Fruit fly (Drosophila melanogaster) whole organism, prepupa: ENCODE results near the gene sba.
A peak's percentile ranks its signal among the peaks of the same experiment; 100 is the strongest.

Source experiments
- Blimp-1 ChIP-seq: fragments of 200-800 bp; sonication (Bioruptor generic); optimal IDR thresholded peaks from 3 replicates; lab custom pipeline; 2017; ENCODE audit warnings: missing biosample characterization, missing genetic modification characterization, mild to moderate bottlenecking, moderate library complexity, missing genetic modification reagents
- CG11294 ChIP-seq: fragments of 200-800 bp; sonication (Bioruptor generic); IDR thresholded peaks from 2 replicates; pipeline ENCODE4 v1.3.6; 2022; ENCODE audit warnings: missing biosample characterization, missing genetic modification characterization
- CG11762 ChIP-seq: fragments of 200-800 bp; sonication (Bioruptor generic); optimal IDR thresholded peaks from 3 replicates; lab custom pipeline; 2016; ENCODE audit warnings: missing biosample characterization, missing genetic modification characterization; ENCODE audit not compliant: insufficient read depth
- CG1621 ChIP-seq: fragments of 200-800 bp; sonication (Bioruptor generic); optimal IDR thresholded peaks from 3 replicates; lab custom pipeline; 2018; ENCODE audit warnings: missing biosample characterization, mild to moderate bottlenecking, missing genetic modification characterization
- CG16779 ChIP-seq: fragments of 200-800 bp; sonication (Bioruptor generic); optimal IDR thresholded peaks from 3 replicates; lab custom pipeline; 2017; ENCODE audit warnings: missing biosample characterization, mild to moderate bottlenecking, missing genetic modification characterization
- CG3919 ChIP-seq: fragments of 200-800 bp; sonication (Bioruptor generic); optimal IDR thresholded peaks from 3 replicates; lab custom pipeline; 2016; ENCODE audit warnings: missing biosample characterization, missing genetic modification characterization
- CG4318 ChIP-seq: fragments of 200-800 bp; sonication (Bioruptor generic); optimal IDR thresholded peaks from 3 replicates; lab custom pipeline; 2017; ENCODE audit warnings: missing biosample characterization, mild to moderate bottlenecking, missing genetic modification characterization
- CG6276 ChIP-seq: fragments of 200-800 bp; sonication (Bioruptor generic); optimal IDR thresholded peaks from 2 replicates; lab custom pipeline; 2017; ENCODE audit warnings: missing biosample characterization, mild to moderate bottlenecking, missing genetic modification characterization
- CG6792 ChIP-seq: fragments of 200-800 bp; sonication (Bioruptor generic); optimal IDR thresholded peaks from 3 replicates; lab custom pipeline; 2016; ENCODE audit warnings: missing biosample characterization, missing genetic modification characterization
- CG6808 ChIP-seq: fragments of 200-800 bp; sonication (Bioruptor generic); optimal IDR thresholded peaks from 3 replicates; lab custom pipeline; 2017; ENCODE audit warnings: missing biosample characterization, missing genetic modification characterization, mild to moderate bottlenecking, moderate library complexity, missing genetic modification reagents
- CG6854 ChIP-seq: fragments of 200-800 bp; sonication (Bioruptor generic); optimal IDR thresholded peaks from 2 replicates; lab custom pipeline; 2017; ENCODE audit warnings: missing biosample characterization, mild to moderate bottlenecking, missing genetic modification characterization
- CG7368 ChIP-seq: fragments of 200-800 bp; sonication (Bioruptor generic); optimal IDR thresholded peaks from 3 replicates; lab custom pipeline; 2016; ENCODE audit warnings: missing biosample characterization, missing genetic modification characterization
- CG8319 ChIP-seq: fragments of 200-800 bp; sonication (Bioruptor generic); optimal IDR thresholded peaks from 3 replicates; lab custom pipeline; 2016; ENCODE audit warnings: missing biosample characterization, missing genetic modification characterization
- CG8632 ChIP-seq: fragments of 200-800 bp; sonication (Bioruptor generic); optimal IDR thresholded peaks from 3 replicates; lab custom pipeline; 2016; ENCODE audit warnings: missing biosample characterization, missing genetic modification characterization
- Eip78C ChIP-seq: fragments of 200-800 bp; sonication (Bioruptor generic); peaks from one replicate; lab custom pipeline; 2016; ENCODE audit warnings: missing biosample characterization, missing genetic modification characterization
- Eip93F ChIP-seq: fragments of 200-800 bp; sonication (Bioruptor generic); optimal IDR thresholded peaks from 2 replicates; lab custom pipeline; 2016; ENCODE audit warnings: missing biosample characterization, mild to moderate bottlenecking, missing genetic modification characterization
- Gug ChIP-seq: fragments of 200-800 bp; sonication (Bioruptor generic); IDR thresholded peaks from 2 replicates; pipeline ENCODE4 v1.3.6; 2022; ENCODE audit warnings: missing biosample characterization, missing genetic modification characterization
- Hr39 ChIP-seq: fragments of 200-800 bp; sonication (Bioruptor generic); optimal IDR thresholded peaks from 2 replicates; lab custom pipeline; 2016; ENCODE audit warnings: missing biosample characterization, missing genetic modification characterization
- Lpt ChIP-seq: fragments of 200-800 bp; sonication (Bioruptor generic); optimal IDR thresholded peaks from 3 replicates; lab custom pipeline; 2016; ENCODE audit warnings: missing biosample characterization, missing genetic modification characterization
- Met ChIP-seq: fragments of 200-800 bp; sonication (Bioruptor generic); optimal IDR thresholded peaks from 3 replicates; lab custom pipeline; 2016; ENCODE audit warnings: missing biosample characterization, missing genetic modification characterization
- OdsH ChIP-seq: fragments of 200-800 bp; sonication (Bioruptor generic); optimal IDR thresholded peaks from 3 replicates; lab custom pipeline; 2016; ENCODE audit warnings: missing biosample characterization, missing genetic modification characterization
- Smox ChIP-seq: fragments of 200-800 bp; sonication (Bioruptor generic); optimal IDR thresholded peaks from 3 replicates; lab custom pipeline; 2016; ENCODE audit warnings: missing biosample characterization, missing genetic modification characterization
- Sox15 ChIP-seq: fragments of 200-800 bp; sonication (Bioruptor generic); optimal IDR thresholded peaks from 3 replicates; lab custom pipeline; 2016; ENCODE audit warnings: missing biosample characterization, missing genetic modification characterization
- acj6 ChIP-seq: fragments of 200-800 bp; sonication (Bioruptor generic); optimal IDR thresholded peaks from 3 replicates; lab custom pipeline; 2016; ENCODE audit warnings: missing biosample characterization, missing genetic modification characterization
- cyc ChIP-seq: fragments of 200-800 bp; sonication (Bioruptor generic); optimal IDR thresholded peaks from 3 replicates; lab custom pipeline; 2016; ENCODE audit warnings: missing biosample characterization, missing genetic modification characterization
- dac ChIP-seq: fragments of 200-800 bp; sonication (Bioruptor generic); optimal IDR thresholded peaks from 2 replicates; lab custom pipeline; 2017; ENCODE audit warnings: missing biosample characterization, mild to moderate bottlenecking, missing genetic modification characterization
- dsx ChIP-seq: fragments of 200-800 bp; optimal IDR thresholded peaks from 3 replicates; lab custom pipeline; 2019; ENCODE audit warnings: missing biosample characterization, mild to moderate bottlenecking, missing genetic modification characterization, moderate library complexity; ENCODE audit not compliant: poor library complexity, severe bottlenecking
- eg ChIP-seq: fragments of 200-800 bp; sonication (Bioruptor generic); IDR thresholded peaks from 3 replicates; pipeline ENCODE4 v1.3.6; 2022; ENCODE audit warnings: missing biosample characterization, missing genetic modification characterization
- fd85E ChIP-seq: fragments of 200-800 bp; sonication (Bioruptor generic); optimal IDR thresholded peaks from 3 replicates; lab custom pipeline; 2016; ENCODE audit warnings: missing biosample characterization, missing genetic modification characterization
- fkh ChIP-seq: fragments of 200-800 bp; sonication (Bioruptor generic); optimal IDR thresholded peaks from 3 replicates; lab custom pipeline; 2017; ENCODE audit warnings: missing biosample characterization, mild to moderate bottlenecking, missing genetic modification characterization, moderate library complexity
- net ChIP-seq: fragments of 200-800 bp; sonication (Bioruptor generic); optimal IDR thresholded peaks from 3 replicates; lab custom pipeline; 2016; ENCODE audit warnings: missing biosample characterization, missing genetic modification characterization
- salr ChIP-seq, 2 experiments: fragments of 200-800 bp; sonication (Bioruptor generic); optimal IDR thresholded peaks; 3 replicates each; lab custom pipeline; 2016 to 2018; ENCODE audit warnings: missing biosample characterization in 2 of 2, missing genetic modification characterization in 2 of 2, mild to moderate bottlenecking in 1 of 2
- spab ChIP-seq: fragments of 200-800 bp; sonication (Bioruptor generic); optimal IDR thresholded peaks from 2 replicates; lab custom pipeline; 2017; ENCODE audit warnings: missing biosample characterization, mild to moderate bottlenecking, missing genetic modification characterization, missing genetic modification reagents
- ss ChIP-seq, 2 experiments: fragments of 200-800 bp; sonication (Bioruptor generic); optimal IDR thresholded peaks; 2 replicates in 1 of 2; 3 replicates in 1 of 2; lab custom pipeline; 2017 to 2018; ENCODE audit warnings: mild to moderate bottlenecking in 2 of 2, missing biosample characterization in 2 of 2, missing genetic modification characterization in 2 of 2, moderate library complexity in 1 of 2
- topi ChIP-seq: fragments of 200-800 bp; sonication (Bioruptor generic); optimal IDR thresholded peaks from 3 replicates; lab custom pipeline; 2016; ENCODE audit warnings: missing biosample characterization, missing genetic modification characterization
- vri ChIP-seq: fragments of 200-800 bp; sonication (Bioruptor generic); optimal IDR thresholded peaks from 3 replicates; lab custom pipeline; 2016; ENCODE audit warnings: missing biosample characterization, mild to moderate bottlenecking, missing genetic modification characterization

The sba gene

dm6 chr3R:23920874-23921539 lies 1.8 kb downstream of the sba start (continued):
- no peak for TF ChIP-seq Lpt (GFP tag; lab: Kevin White, UChicago)
- peak; percentile 13 to 55 for TF ChIP-seq ss (GFP tag; optimal IDR thresholded peaks at IDR 0.05; lab: Kevin White, UChicago)
- peak; percentile 22 for TF ChIP-seq CG6792 (GFP tag; lab: Kevin White, UChicago)
- TF ChIP-seq Met: peak; percentile 24
- TF ChIP-seq topi (GFP tag; lab: Kevin White, UChicago): peak; percentile 74
- TF ChIP-seq CG6854 (GFP tag; lab: Kevin White, UChicago): no peak
- TF ChIP-seq dsx (GFP tag; lab: Kevin White, UChicago): peak; percentile 99
- peak in 1 of 2 experiments; percentile 59 for TF ChIP-seq salr (GFP tag; optimal IDR thresholded peaks at IDR 0.05; lab: Kevin White, UChicago)
- peak; percentile 39 for TF ChIP-seq Eip93F (GFP tag; lab: Kevin White, UChicago)
- peak; percentile 4 for TF ChIP-seq vri (GFP tag; lab: Kevin White, UChicago)
- no peak for TF ChIP-seq spab (GFP tag; lab: Kevin White, UChicago)
- peak; percentile 41 for TF ChIP-seq Sox15
- peak; percentile 43 for TF ChIP-seq cyc (GFP tag; lab: Kevin White, UChicago)
- peak; percentile 42 for TF ChIP-seq CG1621
- TF ChIP-seq net (GFP tag; lab: Kevin White, UChicago): peak; percentile 11
- peak; percentile 49 for TF ChIP-seq CG7368
- no peak for TF ChIP-seq CG11294 (GFP tag; lab: Robert Waterston, UW)
- TF ChIP-seq CG8319: no peak
- no peak for TF ChIP-seq CG16779 (tag; lab: Kevin White, UChicago)
- TF ChIP-seq CG11762 (GFP tag; lab: Kevin White, UChicago): no peak
- peak; percentile 42 for TF ChIP-seq acj6 (GFP tag; lab: Kevin White, UChicago)

DNA sequence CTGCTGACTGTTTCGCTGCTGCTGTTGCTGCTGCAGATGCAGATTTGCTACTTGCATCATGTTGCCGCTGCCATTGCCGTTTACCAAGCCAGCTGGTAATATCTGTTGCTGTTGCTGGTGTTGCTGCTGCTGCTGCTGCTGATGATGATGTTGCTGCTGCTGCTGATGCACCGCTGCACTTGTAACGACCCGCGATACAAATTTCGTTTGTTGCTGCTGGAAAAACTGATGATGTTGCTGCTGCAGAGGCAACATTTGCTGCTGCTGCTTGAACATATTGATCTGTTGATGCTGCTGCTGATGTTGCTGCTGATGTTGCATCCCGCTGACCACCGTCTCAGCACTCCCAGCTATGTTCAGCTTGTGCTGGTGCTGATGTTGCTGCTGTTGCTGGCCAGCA lies 2.4 kb downstream of the sba start:
- TF ChIP-seq Blimp-1 (GFP tag; lab: Kevin White, UChicago) (no peak), CG3919 (GFP tag; lab: Kevin White, UChicago) (peak; percentile 48), CG6276 (GFP tag; lab: Kevin White, UChicago) (no peak), CG6792 (GFP tag; lab: Kevin White, UChicago) (no peak), dac (no peak), CG4318 (GFP tag; lab: Kevin White, UChicago) (no peak), Eip78C (GFP tag; lab: Kevin White, UChicago) (no peak), vri (GFP tag; lab: Kevin White, UChicago) (no peak), CG11762 (GFP tag; lab: Kevin White, UChicago) (no peak)

- TF ChIP-seq Sox15 (no peak), CG6276 (GFP tag; lab: Kevin White, UChicago) (no peak), Gug (GFP tag; lab: Robert Waterston, UW) (no peak), Smox (GFP tag; lab: Kevin White, UChicago) (no peak), Eip78C (GFP tag; lab: Kevin White, UChicago) (peak; percentile 49), CG7368 (peak; percentile 12), Hr39 (GFP tag; lab: Kevin White, UChicago) (no peak), CG6808 (GFP tag; lab: Kevin White, UChicago) (no peak), eg (GFP tag; lab: Robert Waterston, UW) (peak; percentile 28; the same call in 1 of the 3 replicates), CG11762 (GFP tag; lab: Kevin White, UChicago) (no peak), Lpt (GFP tag; lab: Kevin White, UChicago) (no peak), CG8632 (GFP tag; lab: Kevin White, UChicago) (peak; percentile 25), fd85E (GFP tag; lab: Kevin White, UChicago) (no peak), OdsH (GFP tag; lab: Kevin White, UChicago) (no peak), dsx (GFP tag; lab: Kevin White, UChicago) (no peak), fkh (GFP tag; lab: Kevin White, UChicago) (peak; percentile 93), CG1621 (peak; percentile 14), net (GFP tag; lab: Kevin White, UChicago) (peak; percentile 38)
Measured at dm6 chr3R:23919366-23919765, 3.4 kb downstream of the sba start.
